Worm (Caenorhabditis elegans) whole organism, L4/young adult: ENCODE results near the gene Y43F8B.11.

ENCODE experiments used
- dao-5 ChIP-seq: sonication (generic microtip); optimal IDR thresholded peaks from 2 replicates; lab custom pipeline; 2016; ENCODE audit warnings: missing genotype, missing genetic modification characterization, moderate library complexity, missing compliant biosample characterization
- him-1 ChIP-seq: sonication (generic microtip); optimal IDR thresholded peaks from 2 replicates; lab custom pipeline; 2016; ENCODE audit warnings: missing genotype, missing genetic modification reagents, missing genetic modification characterization, missing compliant biosample characterization

- TF ChIP-seq him-1 (tag; lab: Kevin White, UChicago) (no peak), dao-5 (no peak)
These were observed 48.1 kb downstream of the Y43F8B.11 start for ce11 chrV:19518468-19519168.
